Fruit fly (Drosophila melanogaster): ENCODE results near the gene CG14985.
A peak's percentile ranks its signal among the peaks of the same experiment; 100 is the strongest.

The CG14985 gene

dm6 chr3L:3977622-3978355 lies 25.5 kb upstream of the CG14985 start (continued):
- TF ChIP-seq C15 (GFP tag; IDR thresholded peaks at IDR 0.05) (no peak), schlank (tag; optimal IDR thresholded peaks at IDR 0.05) (no peak), HLH54F (GFP tag; optimal IDR thresholded peaks at IDR 0.05) (no peak), CG8765 (GFP tag; IDR thresholded peaks at IDR 0.05) (peak; percentile 52; the same call in 1 of the 2 replicates), knrl (GFP tag; IDR thresholded peaks at IDR 0.05; ENCODE audit: partially characterized antibody) (no peak), CG1603 (tag; optimal IDR thresholded peaks at IDR 0.05) (peak; percentile 16), NC2β (GFP tag; optimal IDR thresholded peaks at IDR 0.05) (peak; percentile 38), sr (GFP tag; IDR thresholded peaks at IDR 0.05) (no peak), stc (GFP tag; IDR thresholded peaks at IDR 0.05) (no peak), nom (GFP tag; optimal IDR thresholded peaks at IDR 0.05) (no peak), CG11398 (GFP tag; optimal IDR thresholded peaks at IDR 0.05) (no peak), CG7556 (GFP tag; optimal IDR thresholded peaks at IDR 0.05) (peak; percentile 35), gfzf (GFP tag; optimal IDR thresholded peaks at IDR 0.05) (no peak), CG5245 (GFP tag; optimal IDR thresholded peaks at IDR 0.05) (peak; percentile 5), CG16813 (GFP tag; IDR thresholded peaks at IDR 0.05; ENCODE audit: partially characterized antibody) (no peak), CG33557 (GFP tag; optimal IDR thresholded peaks at IDR 0.05) (peak; percentile 54), Xrp1 (GFP tag; IDR thresholded peaks at IDR 0.05) (peak; percentile 64), pros (GFP tag; optimal IDR thresholded peaks at IDR 0.05) (peak; percentile 90), ara (GFP tag; IDR thresholded peaks at IDR 0.05) (peak; percentile 53; the same call in 1 of the 2 replicates), so (GFP tag; IDR thresholded peaks at IDR 0.05) (no peak), ranshi (GFP tag; IDR thresholded peaks at IDR 0.05) (no peak), CG4404 (GFP tag; IDR thresholded peaks at IDR 0.05) (peak; percentile 67), croc (GFP tag; conservative IDR thresholded peaks at IDR 0.05) (0 out of 3 replicates have a peak, but pooled peaks have one; percentile 17), chm (GFP tag; IDR thresholded peaks at IDR 0.05) (no peak), gsb-n (tag; optimal IDR thresholded peaks at IDR 0.05) (no peak), CG15696 (tag; optimal IDR thresholded peaks at IDR 0.05) (peak; percentile 87), onecut (GFP tag; IDR thresholded peaks at IDR 0.05) (no peak), CG3726 (GFP tag; IDR thresholded peaks at IDR 0.05) (no peak), h (optimal IDR thresholded peaks at IDR 0.05) (no peak), CTCF (GFP tag; optimal IDR thresholded peaks at IDR 0.05) (no peak), CG12155 (GFP tag; optimal IDR thresholded peaks at IDR 0.05) (no peak), CG2678 (tag; optimal IDR thresholded peaks at IDR 0.05) (peak; percentile 11), CG6791 (GFP tag; IDR thresholded peaks at IDR 0.05; ENCODE audit: partially characterized antibody) (no peak), CG4707 (GFP tag; optimal IDR thresholded peaks at IDR 0.05) (no peak), PHDP (tag; optimal IDR thresholded peaks at IDR 0.05) (no peak), CG17385 (GFP tag; optimal IDR thresholded peaks at IDR 0.05) (no peak), sug (tag; optimal IDR thresholded peaks at IDR 0.05) (no peak), Hr3 (GFP tag; optimal IDR thresholded peaks at IDR 0.05) (no peak), sd (tag; optimal IDR thresholded peaks at IDR 0.05) (no peak), CG9797 (GFP tag; optimal IDR thresholded peaks at IDR 0.05) (no peak), CG1832 (GFP tag; optimal IDR thresholded peaks at IDR 0.05) (no peak), kah (GFP tag; optimal IDR thresholded peaks at IDR 0.05) (no peak), Hmx (GFP tag; optimal IDR thresholded peaks at IDR 0.05) (no peak), CG17612 (GFP tag; IDR thresholded peaks at IDR 0.05) (no peak), CG3163 (GFP tag; optimal IDR thresholded peaks at IDR 0.05) (no peak), NK7.1 (GFP tag; optimal IDR thresholded peaks at IDR 0.05) (no peak), CG3838 (GFP tag; optimal IDR thresholded peaks at IDR 0.05) (no peak), Usf (GFP tag; optimal IDR thresholded peaks at IDR 0.05) (no peak), CG8478 (optimal IDR thresholded peaks at IDR 0.05) (no peak), CG4360 (GFP tag; IDR thresholded peaks at IDR 0.05) (no peak), tio (GFP tag; optimal IDR thresholded peaks at IDR 0.05) (no peak), E2f2 (GFP tag; IDR thresholded peaks at IDR 0.05) (no peak)

Data from whole organism, embryonic.